Worm (Caenorhabditis elegans) whole organism, young adult: Measurements from ENCODE around the gene ari-2.

Experiments used
- F10E7.11 ChIP-seq: sonication (generic microtip); optimal IDR thresholded peaks from 2 replicates; lab custom pipeline; 2017; ENCODE audit warnings: mild to moderate bottlenecking, missing genetic modification characterization, moderate library complexity, missing compliant biosample characterization
- F22D6.2 ChIP-seq: sonication (generic microtip); optimal IDR thresholded peaks from 2 replicates; lab custom pipeline; 2016; ENCODE audit warnings: mild to moderate bottlenecking, missing genetic modification characterization, missing compliant biosample characterization
- Y67H2A.10 ChIP-seq: fragments of 200-800 bp; sonication (Bioruptor generic); conservative IDR thresholded peaks from 2 replicates; pipeline ENCODE4 v1.3.6; 2022; ENCODE audit warnings: missing genetic modification reagents, missing genetic modification characterization, missing compliant biosample characterization
- ama-1 ChIP-seq, 3 experiments: fragments of 150-350 bp in 1 of 3; sonication (generic microtip) in 2 of 3; optimal IDR thresholded peaks; 2 replicates each; lab custom pipeline; 2014 to 2018; ENCODE audit warnings: missing biosample characterization in 2 of 3, missing genetic modification characterization in 2 of 3, missing genetic modification reagents in 2 of 3
- him-1 ChIP-seq: sonication (generic microtip); optimal IDR thresholded peaks from 2 replicates; lab custom pipeline; 2016; ENCODE audit warnings: missing genotype, missing genetic modification reagents, missing genetic modification characterization, missing compliant biosample characterization
- lin-40 ChIP-seq: sonication (generic microtip); optimal IDR thresholded peaks from 2 replicates; lab custom pipeline; 2016; ENCODE audit warnings: missing genetic modification characterization, mild to moderate bottlenecking, missing compliant biosample characterization, missing genotype, missing genetic modification reagents
- lin-54 ChIP-seq: fragments of 200-800 bp; sonication (Bioruptor generic); optimal IDR thresholded peaks from 2 replicates; lab custom pipeline; 2018; ENCODE audit warnings: mild to moderate bottlenecking, missing genetic modification characterization, missing compliant biosample characterization
- unc-62 ChIP-seq: fragments of 150-350 bp; optimal IDR thresholded peaks from 2 replicates; lab custom pipeline; 2014; ENCODE audit warnings: missing biosample characterization, missing genetic modification reagents, missing genetic modification characterization

ce11 chrIV:5563280-5563679 is 12.3 kb downstream of the ari-2 start:
- TF ChIP-seq ama-1 (optimal IDR thresholded peaks at IDR 0.05; lab: Kevin White, UChicago), result no peak
- TF ChIP-seq ama-1 (GFP tag; optimal IDR thresholded peaks at IDR 0.05; lab: Kevin White, UChicago), result no peak
- no peak for TF ChIP-seq lin-40 (tag; lab: Kevin White, UChicago)
- no peak for TF ChIP-seq F10E7.11 (tag; lab: Kevin White, UChicago)
- no peak for TF ChIP-seq Y67H2A.10 (GFP tag; lab: Robert Waterston, UW)
- TF ChIP-seq lin-54 (GFP tag; lab: Kevin White, UChicago), result no peak
- no peak for TF ChIP-seq him-1
- TF ChIP-seq F22D6.2, result no peak
- TF ChIP-seq unc-62, result no peak
